Worm (Caenorhabditis elegans) whole organism, young adult: Measurements from ENCODE around the gene ctf-18.

Experiments
- B0336.3 ChIP-seq: fragments of 200-800 bp; sonication (Bioruptor generic); IDR thresholded peaks from 2 replicates; pipeline ENCODE4 v1.3.6; 2022; ENCODE audit warnings: missing genetic modification characterization, missing compliant biosample characterization
- D2030.7 ChIP-seq: fragments of 200-800 bp; sonication (Bioruptor generic); IDR thresholded peaks from 2 replicates; pipeline ENCODE4 v1.3.6; 2022; ENCODE audit warnings: missing genetic modification reagents, missing genetic modification characterization, missing compliant biosample characterization
- F23B12.7 ChIP-seq: sonication (generic microtip); optimal IDR thresholded peaks from 2 replicates; lab custom pipeline; 2017; ENCODE audit warnings: missing genetic modification characterization, mild to moderate bottlenecking, missing compliant biosample characterization, antibody characterized with exemption, moderate library complexity; ENCODE audit not compliant: insufficient read depth
- F39B2.1 ChIP-seq: fragments of 200-800 bp; sonication (Bioruptor generic); IDR thresholded peaks from 2 replicates; pipeline ENCODE4 v1.3.6; 2022; ENCODE audit warnings: missing genetic modification reagents, missing genetic modification characterization, missing compliant biosample characterization
- T26A5.8 ChIP-seq: sonication (generic microtip); optimal IDR thresholded peaks from 2 replicates; lab custom pipeline; 2016; ENCODE audit warnings: missing genetic modification characterization, missing compliant biosample characterization
- Y53F4B.3 ChIP-seq: fragments of 200-800 bp; sonication (Bioruptor generic); IDR thresholded peaks from 2 replicates; pipeline ENCODE4 v1.3.6; 2022; ENCODE audit warnings: missing genetic modification reagents, missing genetic modification characterization, missing compliant biosample characterization
- Y53G8AR.9 ChIP-seq: fragments of 200-800 bp; sonication (Bioruptor generic); conservative IDR thresholded peaks from 2 replicates; pipeline ENCODE4 v1.3.6; 2022; ENCODE audit warnings: missing genetic modification reagents, missing genetic modification characterization, missing compliant biosample characterization
- Y56A3A.18 ChIP-seq: fragments of 200-800 bp; sonication (Bioruptor generic); IDR thresholded peaks from 2 replicates; pipeline ENCODE4 v1.3.6; 2022; ENCODE audit warnings: missing genetic modification reagents, missing genetic modification characterization, missing compliant biosample characterization
- Y67H2A.10 ChIP-seq: fragments of 200-800 bp; sonication (Bioruptor generic); conservative IDR thresholded peaks from 2 replicates; pipeline ENCODE4 v1.3.6; 2022; ENCODE audit warnings: missing genetic modification reagents, missing genetic modification characterization, missing compliant biosample characterization
- Y95B8A.8 ChIP-seq: fragments of 200-800 bp; sonication (Bioruptor generic); IDR thresholded peaks from 2 replicates; pipeline ENCODE4 v1.3.6; 2022; ENCODE audit warnings: missing genetic modification reagents, missing genetic modification characterization, missing compliant biosample characterization
- aptf-3 ChIP-seq: fragments of 200-800 bp; sonication (Bioruptor generic); IDR thresholded peaks from 2 replicates; pipeline ENCODE4 v1.3.6; 2022; ENCODE audit warnings: missing genetic modification characterization, missing compliant biosample characterization
- attf-3 ChIP-seq: fragments of 200-800 bp; sonication (Bioruptor generic); conservative IDR thresholded peaks from 2 replicates; pipeline ENCODE4 v1.3.6; 2022; ENCODE audit warnings: missing genetic modification reagents, missing genetic modification characterization, missing compliant biosample characterization
- bed-2 ChIP-seq: fragments of 200-800 bp; sonication (Bioruptor generic); IDR thresholded peaks from 2 replicates; pipeline ENCODE4 v1.3.6; 2022; ENCODE audit warnings: missing genetic modification reagents, missing genetic modification characterization, missing compliant biosample characterization
- cebp-2 ChIP-seq: fragments of 200-800 bp; sonication (Bioruptor generic); IDR thresholded peaks from 2 replicates; pipeline ENCODE4 v1.3.6; 2022; ENCODE audit warnings: missing genetic modification characterization, missing compliant biosample characterization
- ceh-100 ChIP-seq: fragments of 200-800 bp; sonication (Bioruptor generic); IDR thresholded peaks from 2 replicates; pipeline ENCODE4 v1.3.6; 2022; ENCODE audit warnings: missing genetic modification reagents, missing genetic modification characterization, missing compliant biosample characterization
- ceh-27 ChIP-seq: fragments of 200-800 bp; sonication (Bioruptor generic); optimal IDR thresholded peaks from 2 replicates; lab custom pipeline; 2018; ENCODE audit warnings: mild to moderate bottlenecking, missing genetic modification characterization, moderate library complexity, missing compliant biosample characterization
- ceh-40 ChIP-seq: fragments of 200-800 bp; sonication (Bioruptor generic); IDR thresholded peaks from 2 replicates; pipeline ENCODE4 v1.3.6; 2022; ENCODE audit warnings: missing genetic modification characterization, missing compliant biosample characterization
- die-1 ChIP-seq: sonication (generic microtip); optimal IDR thresholded peaks from 2 replicates; lab custom pipeline; 2016; ENCODE audit warnings: missing genotype, mild to moderate bottlenecking, missing genetic modification characterization, missing compliant biosample characterization
- dpff-1 ChIP-seq: sonication (generic microtip); optimal IDR thresholded peaks from 2 replicates; lab custom pipeline; 2017; ENCODE audit warnings: mild to moderate bottlenecking, missing genetic modification characterization, missing compliant biosample characterization
- egl-44 ChIP-seq: fragments of 200-800 bp; sonication (Bioruptor generic); IDR thresholded peaks from 2 replicates; pipeline ENCODE4 v1.3.6; 2022; ENCODE audit warnings: missing genetic modification reagents, missing genetic modification characterization, missing compliant biosample characterization
- ekl-4 ChIP-seq: fragments of 200-800 bp; sonication (Bioruptor generic); IDR thresholded peaks from 2 replicates; pipeline ENCODE4 v1.3.6; 2022; ENCODE audit warnings: missing genetic modification reagents, missing genetic modification characterization, missing compliant biosample characterization
- him-1 ChIP-seq: sonication (generic microtip); optimal IDR thresholded peaks from 2 replicates; lab custom pipeline; 2016; ENCODE audit warnings: missing genotype, missing genetic modification reagents, missing genetic modification characterization, missing compliant biosample characterization
- hmg-1.2 ChIP-seq: fragments of 200-800 bp; sonication (Bioruptor generic); IDR thresholded peaks from 2 replicates; pipeline ENCODE4 v1.3.6; 2022; ENCODE audit warnings: missing genetic modification reagents, missing genetic modification characterization, missing compliant biosample characterization
- hmg-20 ChIP-seq: fragments of 200-800 bp; sonication (Bioruptor generic); IDR thresholded peaks from 2 replicates; pipeline ENCODE4 v1.3.6; 2022; ENCODE audit warnings: missing genetic modification reagents, missing genetic modification characterization, missing compliant biosample characterization
- lin-26 ChIP-seq: fragments of 200-800 bp; sonication (Bioruptor generic); IDR thresholded peaks from 2 replicates; pipeline ENCODE4 v1.3.6; 2022; ENCODE audit warnings: missing genetic modification reagents, missing genetic modification characterization, missing compliant biosample characterization
- lin-35 ChIP-seq, 3 experiments: fragments of 150-350 bp in 2 of 3; sonication (generic microtip) in 1 of 3; optimal IDR thresholded peaks; 2 replicates each; lab custom pipeline; 2014 to 2018; ENCODE audit warnings: missing biosample characterization in 3 of 3, missing genetic modification characterization in 3 of 3, missing genetic modification reagents in 3 of 3
- lin-54 ChIP-seq: fragments of 200-800 bp; sonication (Bioruptor generic); optimal IDR thresholded peaks from 2 replicates; lab custom pipeline; 2018; ENCODE audit warnings: mild to moderate bottlenecking, missing genetic modification characterization, missing compliant biosample characterization
- madf-10 ChIP-seq: sonication (generic microtip); optimal IDR thresholded peaks from 2 replicates; lab custom pipeline; 2016; ENCODE audit warnings: mild to moderate bottlenecking, missing genetic modification characterization, missing compliant biosample characterization
- madf-6 ChIP-seq: fragments of 200-800 bp; sonication (Bioruptor generic); IDR thresholded peaks from 2 replicates; pipeline ENCODE4 v1.3.6; 2022; ENCODE audit warnings: missing genetic modification reagents, missing genetic modification characterization, missing compliant biosample characterization
- madf-8 ChIP-seq: fragments of 200-800 bp; sonication (Bioruptor generic); conservative IDR thresholded peaks from 2 replicates; pipeline ENCODE4 v1.3.6; 2022; ENCODE audit warnings: missing genetic modification reagents, missing genetic modification characterization, missing compliant biosample characterization
- nhr-90 ChIP-seq: sonication (generic microtip); optimal IDR thresholded peaks from 2 replicates; lab custom pipeline; 2016; ENCODE audit warnings: missing genotype, mild to moderate bottlenecking, missing genetic modification characterization, missing compliant biosample characterization
- pha-4 ChIP-seq: fragments of 150-350 bp; sonication (generic microtip); optimal IDR thresholded peaks from 2 replicates; lab custom pipeline; 2014; ENCODE audit warnings: missing biosample characterization, missing genetic modification reagents, missing genetic modification characterization
- rcor-1 ChIP-seq: fragments of 200-800 bp; sonication (Bioruptor generic); IDR thresholded peaks from 2 replicates; pipeline ENCODE4 v1.3.6; 2022; ENCODE audit warnings: missing genetic modification reagents, missing genetic modification characterization, missing compliant biosample characterization
- snpc-4 ChIP-seq, 5 experiments: fragments of 150-350 bp in 1 of 5; sonication (generic microtip) in 4 of 5; optimal IDR thresholded peaks; 2 replicates each; lab custom pipeline; 2014 to 2018; ENCODE audit warnings: missing genetic modification characterization in 5 of 5, missing biosample characterization in 3 of 5, antibody characterized with exemption in 2 of 5, mild to moderate bottlenecking in 2 of 5, missing compliant biosample characterization in 2 of 5, missing genotype in 2 of 5, moderate library complexity in 2 of 5, missing genetic modification reagents in 1 of 5
- somi-1 ChIP-seq: fragments of 200-800 bp; sonication (Bioruptor generic); optimal IDR thresholded peaks from 2 replicates; lab custom pipeline; 2018; ENCODE audit warnings: mild to moderate bottlenecking, missing genetic modification characterization, missing compliant biosample characterization
- tbp1 ChIP-seq: fragments of 200-800 bp; sonication (Bioruptor generic); optimal IDR thresholded peaks from 2 replicates; lab custom pipeline; 2018; ENCODE audit warnings: mild to moderate bottlenecking, missing genetic modification characterization, missing compliant biosample characterization
- tlf-1 ChIP-seq: fragments of 200-800 bp; sonication (Bioruptor generic); optimal IDR thresholded peaks from 2 replicates; lab custom pipeline; 2018; ENCODE audit warnings: mild to moderate bottlenecking, missing genetic modification characterization, missing compliant biosample characterization
- unc-130 ChIP-seq: sonication (generic microtip); optimal IDR thresholded peaks from 2 replicates; lab custom pipeline; 2016; ENCODE audit warnings: missing genetic modification reagents, missing genetic modification characterization, missing compliant biosample characterization
- xnd-1 ChIP-seq: sonication (generic microtip); optimal IDR thresholded peaks from 2 replicates; lab custom pipeline; 2016; ENCODE audit warnings: missing genotype, missing genetic modification reagents, missing genetic modification characterization, missing compliant biosample characterization
- zfh-2 ChIP-seq: fragments of 200-800 bp; sonication (Bioruptor generic); conservative IDR thresholded peaks from 2 replicates; pipeline ENCODE4 v1.3.6; 2022; ENCODE audit warnings: missing genetic modification reagents, missing genetic modification characterization, missing compliant biosample characterization
- ztf-26 ChIP-seq: sonication (generic microtip); optimal IDR thresholded peaks from 2 replicates; lab custom pipeline; 2017; ENCODE audit warnings: missing genetic modification characterization, missing compliant biosample characterization
- ztf-3 ChIP-seq: fragments of 200-800 bp; sonication (Bioruptor generic); optimal IDR thresholded peaks from 2 replicates; lab custom pipeline; 2018; ENCODE audit warnings: mild to moderate bottlenecking, missing genetic modification characterization, missing compliant biosample characterization

The ctf-18 gene

DNA sequence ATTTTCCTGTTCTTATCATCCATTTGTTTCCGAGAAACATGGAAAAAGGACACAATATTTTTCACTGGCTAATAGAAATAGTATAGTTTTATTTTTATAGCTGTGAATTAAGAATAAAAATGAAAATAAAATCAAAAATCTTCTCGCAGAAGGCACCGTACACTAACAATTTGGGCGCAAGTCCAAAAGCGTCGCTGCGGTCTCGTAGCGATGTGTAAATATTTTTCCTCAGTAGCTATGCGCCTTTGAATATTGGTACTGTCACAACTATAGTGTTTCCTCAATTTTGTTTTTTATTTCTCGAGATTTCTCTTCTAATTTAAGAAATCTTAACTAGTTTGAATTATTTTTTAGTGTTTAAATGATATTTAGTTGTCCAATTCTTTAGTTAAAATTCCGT is 30.6 kb upstream of the ctf-18 start (continued):
- TF ChIP-seq madf-6 (GFP tag; lab: Robert Waterston, UW): peak; percentile 90
- no peak for TF ChIP-seq unc-130 (GFP tag; lab: Kevin White, UChicago)
- TF ChIP-seq nhr-90 (tag; lab: Kevin White, UChicago): no peak
- TF ChIP-seq zfh-2 (GFP tag; lab: Robert Waterston, UW): no peak
- TF ChIP-seq him-1 (tag; lab: Kevin White, UChicago): peak; percentile 22
- no peak for TF ChIP-seq B0336.3
- TF ChIP-seq lin-54 (GFP tag; lab: Kevin White, UChicago): peak; percentile 10
- TF ChIP-seq ceh-27: no peak
- no peak for TF ChIP-seq madf-10 (tag; lab: Kevin White, UChicago)
- no peak for TF ChIP-seq ceh-40 (GFP tag; lab: Robert Waterston, UW)
- no peak for TF ChIP-seq rcor-1
- no peak for TF ChIP-seq lin-26
- no peak for TF ChIP-seq Y56A3A.18 (GFP tag; lab: Robert Waterston, UW)
- TF ChIP-seq hmg-20 (GFP tag; lab: Robert Waterston, UW): no peak
- no peak for TF ChIP-seq aptf-3 (GFP tag; lab: Robert Waterston, UW)
- peak; percentile 80 for TF ChIP-seq xnd-1 (tag; lab: Kevin White, UChicago)
- no peak for TF ChIP-seq tlf-1 (GFP tag; lab: Kevin White, UChicago)
- no peak for TF ChIP-seq ztf-3
- no peak for TF ChIP-seq ceh-100 (GFP tag; lab: Robert Waterston, UW)
- no peak for TF ChIP-seq F39B2.1
- no peak for TF ChIP-seq T26A5.8 (tag; lab: Kevin White, UChicago)
- peak; percentile 51 for TF ChIP-seq D2030.7 (GFP tag; lab: Robert Waterston, UW)
- TF ChIP-seq egl-44 (GFP tag; lab: Robert Waterston, UW): no peak
- TF ChIP-seq somi-1 (GFP tag; lab: Kevin White, UChicago): no peak
- TF ChIP-seq snpc-4 (GFP tag; optimal IDR thresholded peaks at IDR 0.05; lab: Kevin White, UChicago): no peak
- TF ChIP-seq snpc-4 (tag; optimal IDR thresholded peaks at IDR 0.05; lab: Kevin White, UChicago): peak in 1 of 4 experiments; percentile 24
- TF ChIP-seq Y95B8A.8 (GFP tag; lab: Robert Waterston, UW): no peak
- no peak for TF ChIP-seq Y53G8AR.9
- no peak for TF ChIP-seq attf-3
- TF ChIP-seq ztf-26 (tag; lab: Kevin White, UChicago): no peak
- TF ChIP-seq cebp-2 (GFP tag; lab: Robert Waterston, UW): no peak
- TF ChIP-seq, all 124 proteins: peak for 14

DNA sequence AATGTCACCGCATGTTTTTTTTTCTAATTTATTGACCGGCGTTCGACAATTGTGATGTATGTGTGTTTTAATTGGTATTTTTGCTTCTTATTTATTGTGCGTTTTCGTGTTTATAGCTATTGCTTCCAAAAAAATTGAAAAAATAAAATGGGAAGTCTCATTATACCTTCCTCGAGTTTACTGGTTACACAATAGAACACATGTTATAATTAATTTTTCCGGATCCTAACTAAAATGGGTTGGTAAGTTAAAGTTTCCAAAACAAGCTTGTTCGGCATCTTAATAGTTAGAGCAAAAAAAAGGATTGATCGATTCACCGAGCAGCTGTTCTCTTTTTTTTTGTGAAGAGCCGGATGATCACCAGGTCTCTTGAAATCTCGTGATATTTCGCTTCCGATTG is 29.0 kb upstream of the ctf-18 start, which contains the start of gene ttr-54:
TSS of gene ttr-54 (plus strand) at position 301 of the 400 bp plus-strand sequence.
- no peak for TF ChIP-seq dpff-1 (tag; lab: Kevin White, UChicago)
- TF ChIP-seq Y53F4B.3 (GFP tag; lab: Robert Waterston, UW): no peak
- peak; percentile 48; the same call in 1 of the 2 replicates for TF ChIP-seq madf-6 (GFP tag; lab: Robert Waterston, UW)
- TF ChIP-seq B0336.3: no peak

ce11 chrIV:10153479-10153878 is 27.0 kb upstream of the ctf-18 start:
- TF ChIP-seq die-1 (tag; lab: Kevin White, UChicago): no peak
- no peak for TF ChIP-seq somi-1 (GFP tag; lab: Kevin White, UChicago)
- TF ChIP-seq ceh-40 (GFP tag; lab: Robert Waterston, UW): no peak
- TF ChIP-seq, all 124 proteins: peak for 0

DNA sequence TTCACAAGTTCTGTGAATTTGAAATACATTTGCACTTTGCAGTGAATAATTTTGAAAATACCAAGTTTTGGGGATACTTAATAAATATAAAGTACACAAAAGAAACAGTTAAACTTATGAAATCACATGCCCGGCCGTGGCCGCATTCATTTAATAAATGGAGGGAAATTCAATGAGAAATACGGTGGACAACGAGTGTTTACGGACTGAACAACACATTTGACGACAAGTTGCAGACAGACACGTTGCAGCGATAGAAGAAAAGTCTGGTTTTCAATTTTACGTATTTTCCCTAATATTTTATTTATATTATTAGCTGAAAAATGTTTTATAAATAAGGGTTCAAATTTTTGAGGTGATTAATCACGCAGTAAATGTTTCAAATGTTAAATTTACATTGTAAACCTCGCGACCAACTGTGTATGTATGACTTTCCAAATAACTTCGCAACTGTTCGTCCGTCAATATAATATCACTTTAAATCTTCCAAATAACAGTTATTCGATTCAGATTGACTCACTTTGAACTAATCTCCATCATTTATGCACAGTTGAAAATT is 25.1 kb upstream of the ctf-18 start, which contains the start of gene copg-1:
TSS of gene copg-1 (plus strand) at position 509 of the 559 bp plus-strand sequence.
- TF ChIP-seq F23B12.7 (tag; lab: Kevin White, UChicago) (peak; percentile 25), nhr-90 (tag; lab: Kevin White, UChicago) (no peak), pha-4 (peak; percentile 17), bed-2 (GFP tag; lab: Robert Waterston, UW) (no peak), lin-35 (GFP tag; optimal IDR thresholded peaks at IDR 0.05; lab: Kevin White, UChicago) (peak in 1 of 3 experiments; percentile 16), madf-6 (GFP tag; lab: Robert Waterston, UW) (peak; percentile 58; the same call in 1 of the 2 replicates), snpc-4 (GFP tag; optimal IDR thresholded peaks at IDR 0.05; lab: Kevin White, UChicago) (peak; percentile 4), snpc-4 (tag; optimal IDR thresholded peaks at IDR 0.05; lab: Kevin White, UChicago) (peak in 2 of 4 experiments; percentile 0 to 12), lin-54 (GFP tag; lab: Kevin White, UChicago) (peak; percentile 14), Y67H2A.10 (GFP tag; lab: Robert Waterston, UW) (no peak), ekl-4 (GFP tag; lab: Robert Waterston, UW) (no peak), him-1 (tag; lab: Kevin White, UChicago) (no peak), tbp1 (GFP tag; lab: Kevin White, UChicago) (peak; percentile 14), hmg-1.2 (no peak), madf-8 (GFP tag; lab: Robert Waterston, UW) (0 out of 2 replicates have a peak, but pooled peaks have one; percentile 6)
